Fruit fly (Drosophila melanogaster) whole organism, embryonic: ENCODE data around the gene CG6000.
A peak's percentile ranks its signal among the peaks of the same experiment; 100 is the strongest.

Experiments used
- Atf-2 ChIP-seq: fragments of 200-800 bp; sonication (Bioruptor generic); optimal IDR thresholded peaks from 2 replicates; lab custom pipeline; 2016; ENCODE audit warnings: missing biosample characterization, missing genetic modification characterization
- BtbVII ChIP-seq: fragments of 200-800 bp; sonication (Bioruptor generic); optimal IDR thresholded peaks from 3 replicates; lab custom pipeline; 2017; ENCODE audit warnings: missing biosample characterization, mild to moderate bottlenecking, missing genetic modification characterization
- C15 ChIP-seq: fragments of 200-800 bp; sonication (Bioruptor generic); IDR thresholded peaks from 3 replicates; pipeline ENCODE4 v1.3.6; 2022; ENCODE audit warnings: missing biosample characterization, missing genetic modification characterization
- CG13894 ChIP-seq: fragments of 200-800 bp; sonication (Bioruptor generic); optimal IDR thresholded peaks from 3 replicates; lab custom pipeline; 2018; ENCODE audit warnings: missing biosample characterization, mild to moderate bottlenecking, missing genetic modification characterization, moderate library complexity
- CG14014 ChIP-seq: fragments of 200-800 bp; sonication (Bioruptor generic); IDR thresholded peaks from 2 replicates; pipeline ENCODE4 v1.3.6; 2022; ENCODE audit warnings: missing biosample characterization, missing genetic modification characterization
- CG14441 ChIP-seq: fragments of 200-800 bp; sonication (Bioruptor generic); IDR thresholded peaks from 2 replicates; pipeline ENCODE4 v1.3.6; 2022; ENCODE audit warnings: missing biosample characterization, missing genetic modification characterization
- CG14965 ChIP-seq: fragments of 200-800 bp; sonication (Bioruptor generic); optimal IDR thresholded peaks from 2 replicates; lab custom pipeline; 2016; ENCODE audit warnings: missing biosample characterization, missing genetic modification characterization, borderline replicate concordance
- CG15479 ChIP-seq: fragments of 200-800 bp; sonication (Bioruptor generic); optimal IDR thresholded peaks from 3 replicates; lab custom pipeline; 2019; ENCODE audit warnings: missing biosample characterization, mild to moderate bottlenecking, missing genetic modification characterization, moderate library complexity
- CG16779 ChIP-seq: fragments of 200-800 bp; sonication (Bioruptor generic); IDR thresholded peaks from 2 replicates; pipeline ENCODE4 v1.3.6; 2022; ENCODE audit warnings: missing biosample characterization, missing genetic modification characterization
- CG1832 ChIP-seq: fragments of 200-800 bp; sonication (Bioruptor generic); optimal IDR thresholded peaks from 2 replicates; lab custom pipeline; 2017; ENCODE audit warnings: missing biosample characterization, mild to moderate bottlenecking, missing genetic modification characterization, inconsistent platforms
- CG18599 ChIP-seq: fragments of 200-800 bp; sonication (Bioruptor generic); optimal IDR thresholded peaks from 3 replicates; lab custom pipeline; 2017; ENCODE audit warnings: missing biosample characterization, missing genetic modification characterization, mild to moderate bottlenecking, moderate library complexity, missing genetic modification reagents
- CG2202 ChIP-seq: fragments of 200-800 bp; sonication (Bioruptor generic); optimal IDR thresholded peaks from 2 replicates; lab custom pipeline; 2018; ENCODE audit warnings: missing biosample characterization, mild to moderate bottlenecking, missing genetic modification characterization
- CG6813 ChIP-seq: fragments of 200-800 bp; sonication (Bioruptor generic); optimal IDR thresholded peaks from 2 replicates; lab custom pipeline; 2017; ENCODE audit warnings: missing biosample characterization, missing genetic modification characterization, mild to moderate bottlenecking, moderate library complexity, missing genetic modification reagents
- CG8290 ChIP-seq, 3 experiments: fragments of 200-800 bp; sonication (Bioruptor generic); optimal IDR thresholded peaks; 2 replicates each; lab custom pipeline; 2016 to 2019; ENCODE audit warnings: missing biosample characterization in 3 of 3, missing genetic modification characterization in 3 of 3, mild to moderate bottlenecking in 2 of 3, moderate library complexity in 1 of 3
- CkIIα-i1 ChIP-seq: fragments of 200-800 bp; sonication (Bioruptor generic); IDR thresholded peaks from 2 replicates; pipeline ENCODE4 v1.3.6; 2022; ENCODE audit warnings: missing biosample characterization, missing genetic modification characterization
- CoRest ChIP-seq: fragments of 200-800 bp; sonication (Bioruptor generic); optimal IDR thresholded peaks from 3 replicates; lab custom pipeline; 2018; ENCODE audit warnings: missing biosample characterization, mild to moderate bottlenecking, missing genetic modification characterization, moderate library complexity
- CrebB ChIP-seq: fragments of 200-800 bp; sonication (Bioruptor generic); optimal IDR thresholded peaks from 3 replicates; lab custom pipeline; 2018; ENCODE audit warnings: missing biosample characterization, mild to moderate bottlenecking, missing genetic modification characterization
- Dip3 ChIP-seq: fragments of 200-800 bp; sonication (Bioruptor generic); optimal IDR thresholded peaks from 3 replicates; lab custom pipeline; 2016; ENCODE audit warnings: missing biosample characterization, missing genetic modification characterization
- ERR ChIP-seq: fragments of 200-800 bp; sonication (Bioruptor generic); optimal IDR thresholded peaks from 2 replicates; lab custom pipeline; 2016; ENCODE audit warnings: missing biosample characterization, missing genetic modification characterization
- Eip74EF ChIP-seq, 2 experiments: fragments of 200-800 bp in 1 of 2; fragments of >200 bp in 1 of 2; sonication (Bioruptor generic) in 1 of 2; optimal IDR thresholded peaks; 2 replicates each; lab custom pipeline; 2017 to 2019; ENCODE audit warnings: missing biosample characterization in 2 of 2, missing genetic modification characterization in 2 of 2, mild to moderate bottlenecking in 1 of 2, moderate library complexity in 1 of 2
- Hand ChIP-seq: fragments of 200-800 bp; sonication (Bioruptor generic); optimal IDR thresholded peaks from 2 replicates; lab custom pipeline; 2017; ENCODE audit warnings: mild to moderate bottlenecking, missing biosample characterization, missing genetic modification reagents, missing genetic modification characterization
- HmgD ChIP-seq: fragments of 200-800 bp; sonication (Bioruptor generic); optimal IDR thresholded peaks from 3 replicates; lab custom pipeline; 2016; ENCODE audit warnings: missing biosample characterization, missing genetic modification characterization
- MTF-1 ChIP-seq: fragments of 200-800 bp; sonication (Bioruptor generic); optimal IDR thresholded peaks from 2 replicates; lab custom pipeline; 2018; ENCODE audit warnings: missing biosample characterization, mild to moderate bottlenecking, missing genetic modification characterization, borderline replicate concordance
- Mad ChIP-seq: fragments of 200-800 bp; sonication (Bioruptor generic); optimal IDR thresholded peaks from 2 replicates; lab custom pipeline; 2016; ENCODE audit warnings: missing biosample characterization, missing genetic modification characterization
- Med ChIP-seq: fragments of 200-800 bp; sonication (Bioruptor generic); peaks from one replicate; lab custom pipeline; 2016; ENCODE audit warnings: missing biosample characterization, missing genetic modification characterization, mild to moderate bottlenecking, inconsistent platforms, moderate library complexity
- NC2α ChIP-seq: fragments of 200-800 bp; sonication (Bioruptor generic); optimal IDR thresholded peaks from 2 replicates; lab custom pipeline; 2016; ENCODE audit warnings: missing biosample characterization, missing genetic modification characterization
- Rx ChIP-seq: fragments of 200-800 bp; sonication (Bioruptor generic); IDR thresholded peaks from 2 replicates; pipeline ENCODE4 v1.3.6; 2022; ENCODE audit warnings: missing biosample characterization, missing genetic modification characterization
- Trl ChIP-seq, 3 experiments: fragments of >200 bp in 2 of 3; fragments of 200-800 bp in 1 of 3; sonication (Bioruptor generic) in 1 of 3; optimal IDR thresholded peaks; 2 replicates in 1 of 3; 3 replicates in 2 of 3; lab custom pipeline; 2016 to 2017; ENCODE audit warnings: missing biosample characterization in 1 of 3, missing genetic modification characterization in 1 of 3
- amos ChIP-seq: fragments of 200-800 bp; sonication (Bioruptor generic); IDR thresholded peaks from 2 replicates; pipeline ENCODE4 v1.3.6; 2022; ENCODE audit warnings: missing biosample characterization, missing genetic modification characterization; ENCODE audit not compliant: partially characterized antibody
- cg ChIP-seq: fragments of 200-800 bp; sonication (Bioruptor generic); optimal IDR thresholded peaks from 3 replicates; lab custom pipeline; 2019; ENCODE audit warnings: missing biosample characterization, mild to moderate bottlenecking, missing genetic modification characterization, moderate library complexity
- dmrt99B ChIP-seq: fragments of 200-800 bp; sonication (Bioruptor generic); optimal IDR thresholded peaks from 2 replicates; lab custom pipeline; 2018; ENCODE audit warnings: missing biosample characterization, mild to moderate bottlenecking, missing genetic modification characterization, moderate library complexity
- dpn ChIP-seq, 2 experiments: fragments of 200-800 bp; sonication (Bioruptor generic); optimal IDR thresholded peaks; 3 replicates each; lab custom pipeline; 2016; ENCODE audit warnings: missing biosample characterization in 2 of 2, missing genetic modification characterization in 2 of 2
- grn ChIP-seq: fragments of 200-800 bp; sonication (Bioruptor generic); optimal IDR thresholded peaks from 3 replicates; lab custom pipeline; 2017; ENCODE audit warnings: missing biosample characterization, missing genetic modification characterization
- gsb-n ChIP-seq: fragments of 200-800 bp; sonication (Bioruptor generic); optimal IDR thresholded peaks from 3 replicates; lab custom pipeline; 2018; ENCODE audit warnings: missing biosample characterization, mild to moderate bottlenecking, missing genetic modification characterization
- mirr ChIP-seq: fragments of 200-800 bp; sonication (Bioruptor generic); optimal IDR thresholded peaks from 3 replicates; lab custom pipeline; 2018; ENCODE audit warnings: missing biosample characterization, mild to moderate bottlenecking, missing genetic modification characterization
- nom ChIP-seq: fragments of 200-800 bp; sonication (Bioruptor generic); optimal IDR thresholded peaks from 2 replicates; lab custom pipeline; 2017; ENCODE audit warnings: missing biosample characterization, missing genetic modification characterization, mild to moderate bottlenecking, moderate library complexity, missing genetic modification reagents
- peb ChIP-seq: fragments of 200-800 bp; sonication (Bioruptor generic); IDR thresholded peaks from 2 replicates; pipeline ENCODE4 v1.3.6; 2022; ENCODE audit warnings: missing biosample characterization, missing genetic modification characterization
- pfk ChIP-seq: fragments of 200-800 bp; sonication (Bioruptor generic); optimal IDR thresholded peaks from 2 replicates; lab custom pipeline; 2018; ENCODE audit warnings: missing biosample characterization, mild to moderate bottlenecking, missing genetic modification characterization, moderate library complexity
- rib ChIP-seq: fragments of 200-800 bp; sonication (Bioruptor generic); IDR thresholded peaks from 2 replicates; pipeline ENCODE4 v1.3.6; 2022; ENCODE audit warnings: missing biosample characterization, missing genetic modification characterization
- row ChIP-seq: fragments of 200-800 bp; sonication (Bioruptor generic); IDR thresholded peaks from 3 replicates; pipeline ENCODE4 v1.3.6; 2022; ENCODE audit warnings: missing biosample characterization, missing genetic modification characterization
- tll ChIP-seq, 2 experiments: fragments of 200-800 bp in 1 of 2; fragments of >200 bp in 1 of 2; sonication (Bioruptor generic) in 1 of 2; optimal IDR thresholded peaks; 2 replicates each; lab custom pipeline; 2017 to 2019; ENCODE audit warnings: missing biosample characterization in 2 of 2, missing genetic modification characterization in 2 of 2, mild to moderate bottlenecking in 1 of 2, moderate library complexity in 1 of 2
- toy ChIP-seq: fragments of 200-800 bp; sonication (Bioruptor generic); IDR thresholded peaks from 2 replicates; pipeline ENCODE4 v1.3.6; 2022; ENCODE audit warnings: missing biosample characterization, missing genetic modification characterization
- tx ChIP-seq: fragments of 200-800 bp; sonication (Bioruptor generic); optimal IDR thresholded peaks from 2 replicates; lab custom pipeline; 2016; ENCODE audit warnings: missing biosample characterization, missing genetic modification characterization
- zen2 ChIP-seq: fragments of 200-800 bp; sonication (Bioruptor generic); IDR thresholded peaks from 3 replicates; pipeline ENCODE4 v1.3.6; 2022; ENCODE audit warnings: missing biosample characterization, missing genetic modification characterization; ENCODE audit not compliant: partially characterized antibody

CG6000 gene

DNA sequence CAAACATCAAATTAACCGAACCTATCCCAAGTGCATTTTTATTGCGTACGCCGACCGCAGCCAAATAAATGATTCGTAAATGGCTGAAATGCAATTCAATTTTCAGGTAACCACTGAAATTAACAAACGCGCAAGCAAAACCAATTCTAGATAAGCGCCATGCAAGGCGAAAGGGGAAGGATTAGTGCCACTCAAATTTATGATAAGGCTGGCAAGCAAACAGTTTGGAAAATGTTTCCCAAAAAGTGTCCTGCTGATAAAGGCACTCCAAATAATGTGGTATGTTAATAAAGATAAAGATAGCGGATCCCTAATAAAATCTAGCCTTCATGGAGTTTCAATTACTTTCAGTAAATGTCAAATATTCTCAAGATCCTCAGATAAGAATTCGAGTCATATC lies 27.0 kb upstream of the CG6000 start:
- TF ChIP-seq mirr (GFP tag; lab: Kevin White, UChicago) (no peak), CG15479 (GFP tag; lab: Kevin White, UChicago) (peak; percentile 92), grn (GFP tag; lab: Kevin White, UChicago) (peak; percentile 7), tll (GFP tag; optimal IDR thresholded peaks at IDR 0.05; lab: Kevin White, UChicago) (no peak)

DNA sequence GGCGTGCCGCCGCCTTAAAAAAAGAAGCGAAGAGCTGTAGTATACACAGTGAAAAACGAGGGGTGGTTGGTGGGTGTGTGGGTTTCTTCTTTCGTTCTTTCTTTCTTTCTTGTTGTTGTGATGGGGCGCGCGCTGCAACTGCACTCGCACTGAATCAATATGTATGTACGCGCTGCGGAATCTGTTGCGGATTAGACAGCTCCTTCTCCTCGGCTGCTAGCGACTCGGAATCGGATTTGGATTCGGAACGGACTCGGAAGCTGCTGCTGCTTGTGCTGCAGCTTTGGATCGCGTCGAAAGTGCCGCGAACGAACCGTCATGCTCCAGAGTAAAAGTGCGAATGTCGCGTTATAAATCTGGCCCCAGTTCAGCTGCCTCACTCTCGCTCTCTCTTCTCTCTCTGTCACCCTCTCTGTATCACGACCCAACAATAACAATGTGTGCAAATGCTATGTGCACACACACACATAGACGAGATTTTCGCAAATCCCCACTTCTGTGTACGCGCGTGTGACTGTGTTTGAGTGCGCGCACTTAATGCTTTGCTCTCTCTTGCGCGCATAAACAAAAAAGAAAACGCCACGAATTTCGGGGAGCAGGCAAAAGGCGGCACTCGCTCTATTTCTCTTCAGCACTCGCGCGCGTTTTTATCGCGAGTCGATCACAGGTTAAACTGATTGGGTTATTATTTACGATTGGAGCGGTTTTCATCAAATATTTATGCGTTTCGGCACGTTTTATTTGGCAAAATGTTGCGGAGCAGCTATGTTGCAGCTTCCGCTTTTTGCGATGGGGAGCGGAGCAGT lies 23.0 kb upstream of the CG6000 start:
- peak; percentile 34 for TF ChIP-seq CG13894
- TF ChIP-seq ERR, result no peak
- peak; percentile 14 for TF ChIP-seq gsb-n (tag; lab: Kevin White, UChicago)
- TF ChIP-seq dpn (GFP tag; optimal IDR thresholded peaks at IDR 0.05; lab: Kevin White, UChicago), result peak in 1 of 2 experiments; percentile 3
- TF ChIP-seq Rx (GFP tag; lab: Robert Waterston, UW), result 0 out of 2 replicates have a peak, but pooled peaks have one; percentile 23
- no peak for TF ChIP-seq CG14965 (GFP tag; lab: Kevin White, UChicago)
- no peak for TF ChIP-seq CkIIα-i1 (GFP tag; lab: Robert Waterston, UW)
- TF ChIP-seq Mad (GFP tag; lab: Kevin White, UChicago), result no peak
- peak; percentile 36 for TF ChIP-seq nom (GFP tag; lab: Kevin White, UChicago)
- peak in 1 of 2 experiments; percentile 57 for TF ChIP-seq Eip74EF (GFP tag; optimal IDR thresholded peaks at IDR 0.05; lab: Kevin White, UChicago)
- peak; percentile 31; the same call in 2 of the 3 replicates for TF ChIP-seq row (GFP tag; lab: Robert Waterston, UW)
- TF ChIP-seq Dip3 (GFP tag; lab: Kevin White, UChicago), result no peak
- TF ChIP-seq CG6813, result peak; percentile 50
- TF ChIP-seq CG15479 (GFP tag; lab: Kevin White, UChicago), result peak; percentile 53
- no peak for TF ChIP-seq CG8290 (GFP tag; optimal IDR thresholded peaks at IDR 0.05; lab: Kevin White, UChicago)
- TF ChIP-seq CG8290 (tag; optimal IDR thresholded peaks at IDR 0.05; lab: Kevin White, UChicago), result peak in 1 of 2 experiments; percentile 32
- peak; percentile 9 for TF ChIP-seq MTF-1
- peak; percentile 51 for TF ChIP-seq CG1832 (GFP tag; lab: Kevin White, UChicago)
- TF ChIP-seq cg (GFP tag; lab: Kevin White, UChicago), result peak; percentile 85
- TF ChIP-seq amos, result peak; percentile 31; the same call in 1 of the 2 replicates
- no peak for TF ChIP-seq tx
- 0 out of 3 replicates have a peak, but pooled peaks have one; percentile 25 for TF ChIP-seq zen2 (GFP tag; lab: Robert Waterston, UW)
- TF ChIP-seq dmrt99B, result peak; percentile 21
- TF ChIP-seq CG18599 (GFP tag; lab: Kevin White, UChicago), result no peak
- TF ChIP-seq peb (GFP tag; lab: Robert Waterston, UW), result no peak
- TF ChIP-seq NC2α (GFP tag; lab: Kevin White, UChicago), result no peak
- peak; percentile 6 for TF ChIP-seq CrebB (tag; lab: Kevin White, UChicago)
- TF ChIP-seq CoRest (tag; lab: Kevin White, UChicago), result no peak
- peak; percentile 77 to 92 for TF ChIP-seq Trl (optimal IDR thresholded peaks at IDR 0.05; lab: Kevin White, UChicago)
- TF ChIP-seq Trl (GFP tag; optimal IDR thresholded peaks at IDR 0.05; lab: Kevin White, UChicago), result peak; percentile 12
- peak; percentile 2 for TF ChIP-seq BtbVII (GFP tag; lab: Kevin White, UChicago)
- TF ChIP-seq C15 (GFP tag; lab: Robert Waterston, UW), result no peak
- no peak for TF ChIP-seq pfk (GFP tag; lab: Kevin White, UChicago)
- TF ChIP-seq CG2202 (tag; lab: Kevin White, UChicago), result peak; percentile 25
- TF ChIP-seq toy, result 0 out of 2 replicates have a peak, but pooled peaks have one; percentile 27
- TF ChIP-seq CG16779 (GFP tag; lab: Robert Waterston, UW), result peak; percentile 74
- TF ChIP-seq Med (GFP tag; lab: Kevin White, UChicago), result peak; percentile 49
- no peak for TF ChIP-seq Hand
- TF ChIP-seq HmgD (GFP tag; lab: Kevin White, UChicago), result no peak
- TF ChIP-seq CG14014 (GFP tag; lab: Robert Waterston, UW), result peak; percentile 26; the same call in 1 of the 2 replicates
- TF ChIP-seq Atf-2 (GFP tag; lab: Kevin White, UChicago), result no peak
- TF ChIP-seq rib (GFP tag; lab: Robert Waterston, UW), result peak; percentile 98
- peak; percentile 40; the same call in 1 of the 2 replicates for TF ChIP-seq CG14441 (GFP tag; lab: Robert Waterston, UW)
